Worm (Caenorhabditis elegans): Measurements from ENCODE around the gene Y73B6BL.289.

Gene Y73B6BL.289

DNA sequence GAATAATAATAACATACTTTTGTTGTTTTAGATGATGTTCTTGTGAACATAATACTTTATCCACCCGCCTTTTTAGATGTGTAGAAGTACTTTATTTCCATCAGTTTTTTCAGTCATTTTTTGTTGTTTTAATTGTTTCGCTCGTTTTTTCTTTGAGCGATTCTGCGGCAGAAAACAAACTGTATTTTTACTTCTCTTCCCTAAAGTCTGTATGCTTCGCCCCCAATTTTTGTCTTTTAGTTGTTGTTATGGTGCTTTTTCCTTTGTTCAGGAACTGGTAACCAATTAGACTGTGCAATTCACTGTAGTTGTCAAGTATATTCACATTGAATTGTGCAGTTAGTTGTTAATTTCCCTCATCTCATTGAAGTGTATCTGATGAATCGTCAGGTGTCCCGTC, 21.5 kb upstream of the Y73B6BL.289 start (continued):
- TF ChIP-seq B0336.3 (GFP tag; IDR thresholded peaks at IDR 0.05) (peak; percentile 82; the same call in 1 of the 2 replicates), mel-28 (tag; optimal IDR thresholded peaks at IDR 0.05; ENCODE audit: borderline replicate concordance) (no peak), rec-8 (tag; optimal IDR thresholded peaks at IDR 0.05) (peak in 1 of 2 experiments; percentile 37), cebp-1 (GFP tag; IDR thresholded peaks at IDR 0.05) (no peak), cebp-1 (tag; optimal IDR thresholded peaks at IDR 0.05) (peak; percentile 18), F23B12.7 (tag; optimal IDR thresholded peaks at IDR 0.05; ENCODE audit: insufficient read depth) (no peak), ccch-3 (GFP tag; optimal IDR thresholded peaks at IDR 0.05) (no peak), nhr-27 (tag; optimal IDR thresholded peaks at IDR 0.05) (peak; percentile 71), snpc-1.3 (tag; optimal IDR thresholded peaks at IDR 0.05; ENCODE audit: insufficient read depth) (peak; percentile 19), sptf-2 (GFP tag; optimal IDR thresholded peaks at IDR 0.05) (no peak), madf-6 (GFP tag; IDR thresholded peaks at IDR 0.05) (peak; percentile 46), efl-1 (GFP tag; optimal IDR thresholded peaks at IDR 0.05) (no peak), ztf-28 (GFP tag; IDR thresholded peaks at IDR 0.05) (no peak), K12H6.12 (tag; optimal IDR thresholded peaks at IDR 0.05) (no peak), ztf-25 (GFP tag; IDR thresholded peaks at IDR 0.05) (no peak), lin-40 (tag; optimal IDR thresholded peaks at IDR 0.05) (no peak), ceh-79 (tag; optimal IDR thresholded peaks at IDR 0.05) (peak; percentile 55), rpc-1 (optimal IDR thresholded peaks at IDR 0.05) (no peak), rpc-1 (tag; optimal IDR thresholded peaks at IDR 0.05) (no peak), F10E7.11 (tag; optimal IDR thresholded peaks at IDR 0.05) (peak; percentile 64), nhr-179 (tag; optimal IDR thresholded peaks at IDR 0.05) (no peak), mcd-1 (GFP tag; IDR thresholded peaks at IDR 0.05) (no peak), ztf-26 (tag; optimal IDR thresholded peaks at IDR 0.05) (no peak), nfyb-1 (GFP tag; IDR thresholded peaks at IDR 0.05) (peak; percentile 58), lin-54 (GFP tag; optimal IDR thresholded peaks at IDR 0.05) (peak; percentile 31), egl-44 (GFP tag; IDR thresholded peaks at IDR 0.05) (no peak), F39B2.1 (GFP tag; IDR thresholded peaks at IDR 0.05) (0 out of 2 replicates have a peak, but pooled peaks have one; percentile 31), lir-1 (GFP tag; conservative IDR thresholded peaks at IDR 0.05) (no peak), attf-5 (GFP tag; optimal IDR thresholded peaks at IDR 0.05) (no peak), lin-26 (GFP tag; IDR thresholded peaks at IDR 0.05) (no peak), B0035.1 (tag; optimal IDR thresholded peaks at IDR 0.05) (no peak), snpc-4 (GFP tag; optimal IDR thresholded peaks at IDR 0.05) (peak; percentile 49), snpc-4 (tag; optimal IDR thresholded peaks at IDR 0.05) (peak in 2 of 4 experiments; percentile 44 to 69), aptf-3 (GFP tag; IDR thresholded peaks at IDR 0.05) (0 out of 2 replicates have a peak, but pooled peaks have one; percentile 66), ZK185.1 (tag; optimal IDR thresholded peaks at IDR 0.05; ENCODE audit: poor library complexity, severe bottlenecking) (no peak), xnd-1 (tag; optimal IDR thresholded peaks at IDR 0.05) (no peak), F49E8.2 (tag; optimal IDR thresholded peaks at IDR 0.05; ENCODE audit: insufficient read depth) (no peak), Y79H2A.3 (GFP tag; conservative IDR thresholded peaks at IDR 0.05) (no peak), ekl-4 (GFP tag; IDR thresholded peaks at IDR 0.05) (peak; percentile 48; the same call in 1 of the 2 replicates), tlf-1 (GFP tag; optimal IDR thresholded peaks at IDR 0.05) (no peak), C17E4.6 (GFP tag; IDR thresholded peaks at IDR 0.05) (no peak), nhr-80 (tag; optimal IDR thresholded peaks at IDR 0.05) (no peak), T07F8.4 (tag; optimal IDR thresholded peaks at IDR 0.05) (no peak), akir-1 (GFP tag; optimal IDR thresholded peaks at IDR 0.05) (no peak), tbx-9 (tag; optimal IDR thresholded peaks at IDR 0.05; ENCODE audit: borderline replicate concordance) (peak; percentile 32), Y53G8AR.9 (GFP tag; conservative IDR thresholded peaks at IDR 0.05) (peak; percentile 40; the same call in 1 of the 2 replicates), hsf-1 (GFP tag; IDR thresholded peaks at IDR 0.05) (peak; percentile 27), athp-1 (tag; optimal IDR thresholded peaks at IDR 0.05) (peak; percentile 39), F33H1.4 (GFP tag; IDR thresholded peaks at IDR 0.05) (no peak)
